Fruit fly (Drosophila melanogaster): ENCODE data around the gene Pfdn6.
A peak's percentile ranks its signal among the peaks of the same experiment; 100 is the strongest.

The Pfdn6 gene

DNA sequence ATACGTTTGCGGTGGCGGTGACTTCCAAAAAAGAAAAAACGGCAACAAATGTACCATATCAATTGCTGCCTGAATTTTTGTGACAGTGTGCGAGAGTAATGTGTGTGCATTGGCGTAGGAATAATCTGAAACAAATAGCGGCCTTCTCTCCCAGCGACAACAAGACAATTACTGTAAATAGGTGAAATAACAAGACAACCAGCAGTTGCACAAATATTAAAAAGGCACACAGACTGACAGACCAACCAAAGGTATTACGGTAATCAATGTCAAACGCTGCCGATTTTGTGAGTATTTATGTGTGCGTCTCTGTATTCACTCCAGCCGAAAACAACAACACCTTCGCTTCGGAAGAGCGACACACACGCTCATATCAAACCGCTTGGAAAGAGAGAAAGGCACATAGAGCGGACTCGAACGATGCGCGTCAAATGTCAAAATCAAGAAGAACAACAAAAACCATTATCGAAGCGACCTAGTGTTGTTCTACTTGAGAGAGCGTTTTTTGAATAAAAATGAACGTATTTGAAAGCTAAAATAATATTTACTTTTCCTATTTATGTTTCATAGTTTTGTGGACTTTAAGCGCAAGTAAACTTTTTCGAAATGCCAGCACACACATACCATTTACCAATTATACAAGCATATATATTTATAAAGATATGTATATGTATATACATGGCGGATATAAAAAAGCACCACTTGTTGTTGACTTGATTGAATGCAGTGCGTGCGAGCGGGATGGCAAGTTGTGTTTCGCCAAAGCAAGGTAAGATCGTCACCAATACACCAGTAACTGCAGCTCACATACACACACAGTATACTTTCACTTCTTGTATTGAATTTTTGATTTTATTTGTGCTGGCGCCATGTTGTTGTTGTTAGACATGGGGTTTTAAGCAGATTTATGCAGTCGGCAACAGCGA is 16.4 kb upstream of the Pfdn6 start (continued):
- TF ChIP-seq lab (GFP tag; optimal IDR thresholded peaks at IDR 0.05) (peak; percentile 92), CG16815 (GFP tag; optimal IDR thresholded peaks at IDR 0.05) (no peak), CG1603 (tag; optimal IDR thresholded peaks at IDR 0.05) (peak; percentile 81), her (GFP tag; optimal IDR thresholded peaks at IDR 0.05) (peak; percentile 72), CG43689 (GFP tag; IDR thresholded peaks at IDR 0.05) (no peak), tio (GFP tag; optimal IDR thresholded peaks at IDR 0.05) (no peak), Hr3 (GFP tag; optimal IDR thresholded peaks at IDR 0.05) (no peak), unc-4 (GFP tag; IDR thresholded peaks at IDR 0.05; ENCODE audit: partially characterized antibody) (no peak), CG14965 (GFP tag; optimal IDR thresholded peaks at IDR 0.05; ENCODE audit: borderline replicate concordance) (peak; percentile 74), sug (tag; optimal IDR thresholded peaks at IDR 0.05) (peak; percentile 73), CG13123 (GFP tag; optimal IDR thresholded peaks at IDR 0.05) (peak; percentile 76), CG9727 (GFP tag; optimal IDR thresholded peaks at IDR 0.05) (peak; percentile 66), lbe (GFP tag; optimal IDR thresholded peaks at IDR 0.05) (peak; percentile 19), CG12769 (tag; optimal IDR thresholded peaks at IDR 0.05) (peak; percentile 69), otp (GFP tag; IDR thresholded peaks at IDR 0.05) (peak; percentile 82), chinmo (GFP tag; IDR thresholded peaks at IDR 0.05; ENCODE audit: partially characterized antibody) (peak; percentile 76), Sry-δ (GFP tag; optimal IDR thresholded peaks at IDR 0.05) (peak; percentile 23), CG4617 (GFP tag; optimal IDR thresholded peaks at IDR 0.05; ENCODE audit: borderline replicate concordance) (peak; percentile 12), ttk (GFP tag; IDR thresholded peaks at IDR 0.05) (no peak; the same call in 1 of the 2 replicates), CG7928 (GFP tag; optimal IDR thresholded peaks at IDR 0.05) (no peak), D19B (GFP tag; optimal IDR thresholded peaks at IDR 0.05) (no peak), ap (GFP tag; IDR thresholded peaks at IDR 0.05) (peak; percentile 27; the same call in 1 of the 2 replicates), stwl (tag; optimal IDR thresholded peaks at IDR 0.05) (peak; percentile 26), Neu2 (GFP tag; optimal IDR thresholded peaks at IDR 0.05; ENCODE audit: borderline replicate concordance) (no peak), org-1 (GFP tag; optimal IDR thresholded peaks at IDR 0.05) (peak; percentile 76), ase (GFP tag; IDR thresholded peaks at IDR 0.05) (0 out of 3 replicates have a peak, but pooled peaks have one; percentile 23), CG8924 (tag; optimal IDR thresholded peaks at IDR 0.05) (peak; percentile 41), Nf-YC (tag; optimal IDR thresholded peaks at IDR 0.05) (peak; percentile 42), HLH4C (GFP tag; IDR thresholded peaks at IDR 0.05; ENCODE audit: partially characterized antibody) (no peak), pfk (GFP tag; optimal IDR thresholded peaks at IDR 0.05) (peak; percentile 57), CG8388 (GFP tag; optimal IDR thresholded peaks at IDR 0.05) (peak; percentile 0), CG5180 (GFP tag; optimal IDR thresholded peaks at IDR 0.05) (peak; percentile 50), CG10654 (GFP tag; optimal IDR thresholded peaks at IDR 0.05) (peak; percentile 66), CG8359 (GFP tag; optimal IDR thresholded peaks at IDR 0.05; ENCODE audit: borderline replicate concordance) (peak; percentile 40), gce (GFP tag; IDR thresholded peaks at IDR 0.05) (peak; percentile 74; the same call in 2 of the 3 replicates), CG31224 (GFP tag; IDR thresholded peaks at IDR 0.05) (no peak), pho (GFP tag; optimal IDR thresholded peaks at IDR 0.05) (peak; percentile 58), CG34376 (GFP tag; optimal IDR thresholded peaks at IDR 0.05) (peak; percentile 94), Xbp1 (GFP tag; optimal IDR thresholded peaks at IDR 0.05) (no peak), zfh2 (GFP tag; optimal IDR thresholded peaks at IDR 0.05) (no peak), CG15011 (GFP tag; optimal IDR thresholded peaks at IDR 0.05) (no peak), dpn (GFP tag; optimal IDR thresholded peaks at IDR 0.05) (peak; percentile 34 to 68), CG31441 (GFP tag; IDR thresholded peaks at IDR 0.05) (peak; percentile 27; the same call in 1 of the 2 replicates), Fer3 (tag; optimal IDR thresholded peaks at IDR 0.05) (peak; percentile 66), sqz (GFP tag; optimal IDR thresholded peaks at IDR 0.05) (peak; percentile 42), MBD-R2 (GFP tag; IDR thresholded peaks at IDR 0.05) (peak; percentile 12; the same call in 1 of the 2 replicates), slbo (GFP tag; IDR thresholded peaks at IDR 0.05) (no peak; the same call in 1 of the 2 replicates), fru (optimal IDR thresholded peaks at IDR 0.05) (no peak)

All from whole organism, embryonic.